Worm (Caenorhabditis elegans) whole organism, midembryonic: ENCODE data around the gene T21E8.6.

Experiments
- flt-1 ChIP-seq: fragments of 200-800 bp; sonication (Bioruptor generic); IDR thresholded peaks from 2 replicates; pipeline ENCODE4 v1.3.6; 2022; ENCODE audit warnings: missing genetic modification characterization, missing compliant biosample characterization
- klf-2 ChIP-seq: fragments of 200-800 bp; sonication (Bioruptor generic); conservative IDR thresholded peaks from 2 replicates; pipeline ENCODE4 v1.3.6; 2022; ENCODE audit warnings: missing genetic modification reagents, missing genetic modification characterization, missing compliant biosample characterization
- ref-1 ChIP-seq: fragments of 200-800 bp; sonication (Bioruptor generic); conservative IDR thresholded peaks from 2 replicates; pipeline ENCODE4 v1.3.6; 2022; ENCODE audit warnings: missing genetic modification reagents, missing genetic modification characterization, missing compliant biosample characterization

DNA sequence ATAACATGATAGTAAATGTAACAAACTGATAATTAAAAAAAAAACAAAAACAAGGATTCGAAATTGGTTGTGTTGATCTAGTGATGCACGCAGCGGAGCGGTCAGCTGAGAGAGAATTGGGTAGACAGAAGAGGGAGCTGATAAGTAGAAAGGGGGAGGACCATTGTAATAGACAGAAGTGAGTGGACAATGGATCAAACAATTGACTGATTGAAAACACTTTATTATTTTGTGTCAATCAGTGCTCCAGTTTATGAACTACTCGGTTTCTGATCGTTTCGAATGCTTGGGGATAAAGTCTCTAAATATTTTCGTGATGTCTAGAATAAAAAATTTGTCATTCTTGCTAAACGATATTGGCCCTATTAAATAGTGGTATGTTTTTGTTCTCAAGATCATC is 47.5 kb upstream of the T21E8.6 start:
- TF ChIP-seq flt-1 (GFP tag; lab: Robert Waterston, UW): no peak
- no peak for TF ChIP-seq klf-2
- TF ChIP-seq ref-1 (GFP tag; lab: Robert Waterston, UW): no peak
